Worm (Caenorhabditis elegans) whole organism, early embryonic: ENCODE results near the gene mdt-26.

ENCODE experiments used
- B0310.2 ChIP-seq: sonication (generic microtip); optimal IDR thresholded peaks from 2 replicates; lab custom pipeline; 2016; ENCODE audit warnings: mild to moderate bottlenecking, missing genetic modification characterization, missing compliant biosample characterization
- aly-1 ChIP-seq: sonication (generic microtip); optimal IDR thresholded peaks from 2 replicates; lab custom pipeline; 2016; ENCODE audit warnings: missing genetic modification characterization, missing compliant biosample characterization
- ama-1 ChIP-seq: fragments of 150-350 bp; optimal IDR thresholded peaks from 2 replicates; lab custom pipeline; 2014
- ceh-13 ChIP-seq: fragments of 200-800 bp; sonication (Bioruptor generic); optimal IDR thresholded peaks from 2 replicates; lab custom pipeline; 2018; ENCODE audit warnings: mild to moderate bottlenecking, missing genetic modification characterization, missing compliant biosample characterization
- ets-7 ChIP-seq: sonication (generic microtip); optimal IDR thresholded peaks from 2 replicates; lab custom pipeline; 2016; ENCODE audit warnings: missing genotype, missing genetic modification characterization, missing compliant biosample characterization
- flt-1 ChIP-seq: fragments of 200-800 bp; sonication (Bioruptor generic); IDR thresholded peaks from 2 replicates; pipeline ENCODE4 v1.3.6; 2022; ENCODE audit warnings: missing genetic modification characterization, missing compliant biosample characterization
- hmbx-1 ChIP-seq: sonication (generic microtip); optimal IDR thresholded peaks from 2 replicates; lab custom pipeline; 2016; ENCODE audit warnings: mild to moderate bottlenecking, missing genetic modification characterization, missing compliant biosample characterization
- hmg-4 ChIP-seq: fragments of 200-800 bp; sonication (Bioruptor generic); optimal IDR thresholded peaks from 2 replicates; lab custom pipeline; 2018; ENCODE audit warnings: mild to moderate bottlenecking, missing genetic modification characterization, missing compliant biosample characterization
- hnd-1 ChIP-seq: sonication (generic microtip); optimal IDR thresholded peaks from 2 replicates; lab custom pipeline; 2016; ENCODE audit warnings: missing genetic modification characterization, missing compliant biosample characterization
- pes-1 ChIP-seq: fragments of 200-800 bp; sonication (Bioruptor generic); IDR thresholded peaks from 2 replicates; pipeline ENCODE4 v1.3.6; 2022; ENCODE audit warnings: missing genetic modification reagents, missing genetic modification characterization, missing compliant biosample characterization
- scrt-1 ChIP-seq: fragments of 200-800 bp; sonication (Bioruptor generic); IDR thresholded peaks from 2 replicates; pipeline ENCODE4 v1.3.6; 2022; ENCODE audit warnings: missing genetic modification characterization, missing compliant biosample characterization
- tbx-11 ChIP-seq: fragments of 200-800 bp; sonication (Bioruptor generic); IDR thresholded peaks from 2 replicates; pipeline ENCODE4 v1.3.6; 2022; ENCODE audit warnings: missing genetic modification characterization, missing compliant biosample characterization
- tbx-37 ChIP-seq: fragments of 200-800 bp; sonication (Bioruptor generic); conservative IDR thresholded peaks from 2 replicates; pipeline ENCODE4 v1.3.6; 2022; ENCODE audit warnings: missing genetic modification reagents, missing genetic modification characterization, missing compliant biosample characterization

DNA sequence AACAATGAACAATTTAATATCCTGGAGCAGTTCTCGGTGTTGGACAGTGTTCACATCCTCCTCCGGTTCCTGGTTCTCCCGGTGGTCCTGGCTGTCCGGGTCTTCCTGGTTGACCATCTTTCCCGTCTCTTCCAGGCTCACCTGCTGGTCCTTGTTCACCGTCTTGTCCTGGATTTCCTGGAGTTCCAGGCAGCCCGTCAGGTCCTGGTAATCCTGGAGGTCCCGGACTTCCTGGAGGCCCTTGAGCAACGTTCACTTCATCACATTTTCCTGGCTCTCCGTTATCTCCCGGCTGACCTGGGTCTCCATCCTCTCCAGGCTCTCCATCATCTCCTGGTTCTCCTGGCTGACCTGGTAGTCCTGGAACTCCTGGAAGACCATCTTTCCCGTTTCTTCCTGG lies 9.6 kb upstream of the mdt-26 start:
- TF ChIP-seq B0310.2 (tag; lab: Kevin White, UChicago) (no peak), flt-1 (no peak), ama-1 (no peak), tbx-37 (GFP tag; lab: Robert Waterston, UW) (no peak), hmbx-1 (no peak), hmg-4 (GFP tag; lab: Kevin White, UChicago) (no peak), scrt-1 (GFP tag; lab: Robert Waterston, UW) (no peak), hnd-1 (tag; lab: Kevin White, UChicago) (no peak), ets-7 (tag; lab: Kevin White, UChicago) (no peak), tbx-11 (GFP tag; lab: Robert Waterston, UW) (no peak), ceh-13 (GFP tag; lab: Kevin White, UChicago) (no peak), aly-1 (tag; lab: Kevin White, UChicago) (peak; percentile 16), pes-1 (no peak)
